Worm (Caenorhabditis elegans) whole organism, young adult: ENCODE data around the gene nhr-65.
A peak's percentile ranks its signal among the peaks of the same experiment; 100 is the strongest.

Experiments
- B0019.2 ChIP-seq: fragments of 200-800 bp; sonication (Bioruptor generic); conservative IDR thresholded peaks from 2 replicates; pipeline ENCODE4 v1.3.6; 2022; ENCODE audit warnings: missing genetic modification reagents, missing genetic modification characterization, missing compliant biosample characterization
- B0261.1 ChIP-seq: sonication (generic microtip); optimal IDR thresholded peaks from 2 replicates; lab custom pipeline; 2016; ENCODE audit warnings: mild to moderate bottlenecking, missing genetic modification characterization, moderate library complexity, missing compliant biosample characterization
- F23B12.7 ChIP-seq: sonication (generic microtip); optimal IDR thresholded peaks from 2 replicates; lab custom pipeline; 2017; ENCODE audit warnings: missing genetic modification characterization, mild to moderate bottlenecking, missing compliant biosample characterization, antibody characterized with exemption, moderate library complexity; ENCODE audit not compliant: insufficient read depth
- F33H1.4 ChIP-seq: fragments of 200-800 bp; sonication (Bioruptor generic); IDR thresholded peaks from 2 replicates; pipeline ENCODE4 v1.3.6; 2022; ENCODE audit warnings: missing genetic modification reagents, missing genetic modification characterization, missing compliant biosample characterization
- F39B2.1 ChIP-seq: fragments of 200-800 bp; sonication (Bioruptor generic); IDR thresholded peaks from 2 replicates; pipeline ENCODE4 v1.3.6; 2022; ENCODE audit warnings: missing genetic modification reagents, missing genetic modification characterization, missing compliant biosample characterization
- T07F8.4 ChIP-seq: sonication (generic microtip); optimal IDR thresholded peaks from 2 replicates; lab custom pipeline; 2016; ENCODE audit warnings: mild to moderate bottlenecking, missing genetic modification characterization, moderate library complexity, missing compliant biosample characterization
- Y53G8AR.9 ChIP-seq: fragments of 200-800 bp; sonication (Bioruptor generic); conservative IDR thresholded peaks from 2 replicates; pipeline ENCODE4 v1.3.6; 2022; ENCODE audit warnings: missing genetic modification reagents, missing genetic modification characterization, missing compliant biosample characterization
- Y95B8A.8 ChIP-seq: fragments of 200-800 bp; sonication (Bioruptor generic); IDR thresholded peaks from 2 replicates; pipeline ENCODE4 v1.3.6; 2022; ENCODE audit warnings: missing genetic modification reagents, missing genetic modification characterization, missing compliant biosample characterization
- aptf-3 ChIP-seq: fragments of 200-800 bp; sonication (Bioruptor generic); IDR thresholded peaks from 2 replicates; pipeline ENCODE4 v1.3.6; 2022; ENCODE audit warnings: missing genetic modification characterization, missing compliant biosample characterization
- attf-3 ChIP-seq: fragments of 200-800 bp; sonication (Bioruptor generic); conservative IDR thresholded peaks from 2 replicates; pipeline ENCODE4 v1.3.6; 2022; ENCODE audit warnings: missing genetic modification reagents, missing genetic modification characterization, missing compliant biosample characterization
- attf-5 ChIP-seq: fragments of 200-800 bp; sonication (Bioruptor generic); optimal IDR thresholded peaks from 2 replicates; lab custom pipeline; 2018; ENCODE audit warnings: mild to moderate bottlenecking, missing genetic modification characterization, missing compliant biosample characterization
- ccch-3 ChIP-seq: fragments of 200-800 bp; sonication (Bioruptor generic); optimal IDR thresholded peaks from 2 replicates; lab custom pipeline; 2018; ENCODE audit warnings: mild to moderate bottlenecking, missing genetic modification characterization, missing compliant biosample characterization
- cebp-1 ChIP-seq, 2 experiments: fragments of 200-800 bp in 1 of 2; sonication (Bioruptor generic) in 1 of 2; sonication (generic microtip) in 1 of 2; IDR thresholded peaks in 1 of 2; optimal IDR thresholded peaks in 1 of 2; 2 replicates each; pipeline versions ENCODE4 v1.3.6 to Lab custom; 2017 to 2022; ENCODE audit warnings: missing compliant biosample characterization in 2 of 2, missing genetic modification characterization in 2 of 2, mild to moderate bottlenecking in 1 of 2, missing genetic modification reagents in 1 of 2, moderate library complexity in 1 of 2
- ceh-100 ChIP-seq: fragments of 200-800 bp; sonication (Bioruptor generic); IDR thresholded peaks from 2 replicates; pipeline ENCODE4 v1.3.6; 2022; ENCODE audit warnings: missing genetic modification reagents, missing genetic modification characterization, missing compliant biosample characterization
- dox-1 ChIP-seq: fragments of 200-800 bp; sonication (Bioruptor generic); IDR thresholded peaks from 2 replicates; pipeline ENCODE4 v1.3.6; 2022; ENCODE audit warnings: missing genetic modification reagents, missing genetic modification characterization, missing compliant biosample characterization
- dpff-1 ChIP-seq: sonication (generic microtip); optimal IDR thresholded peaks from 2 replicates; lab custom pipeline; 2017; ENCODE audit warnings: mild to moderate bottlenecking, missing genetic modification characterization, missing compliant biosample characterization
- dpl-1 ChIP-seq: fragments of 150-350 bp; optimal IDR thresholded peaks from 2 replicates; lab custom pipeline; 2014; ENCODE audit warnings: missing biosample characterization, missing genetic modification reagents, missing genetic modification characterization
- egl-44 ChIP-seq: fragments of 200-800 bp; sonication (Bioruptor generic); IDR thresholded peaks from 2 replicates; pipeline ENCODE4 v1.3.6; 2022; ENCODE audit warnings: missing genetic modification reagents, missing genetic modification characterization, missing compliant biosample characterization
- ets-4 ChIP-seq: fragments of 200-800 bp; sonication (Bioruptor generic); optimal IDR thresholded peaks from 2 replicates; lab custom pipeline; 2018; ENCODE audit warnings: mild to moderate bottlenecking, missing genetic modification characterization, missing compliant biosample characterization
- fkh-3 ChIP-seq: sonication (generic microtip); optimal IDR thresholded peaks from 2 replicates; lab custom pipeline; 2016; ENCODE audit warnings: mild to moderate bottlenecking, missing genetic modification characterization, missing compliant biosample characterization
- gei-17 ChIP-seq: fragments of 200-800 bp; sonication (Bioruptor generic); optimal IDR thresholded peaks from 2 replicates; lab custom pipeline; 2018; ENCODE audit warnings: mild to moderate bottlenecking, missing genetic modification characterization, missing compliant biosample characterization
- hlh-12 ChIP-seq: sonication (generic microtip); optimal IDR thresholded peaks from 2 replicates; lab custom pipeline; 2016; ENCODE audit warnings: missing genetic modification characterization, missing compliant biosample characterization
- hmg-1.2 ChIP-seq: fragments of 200-800 bp; sonication (Bioruptor generic); IDR thresholded peaks from 2 replicates; pipeline ENCODE4 v1.3.6; 2022; ENCODE audit warnings: missing genetic modification reagents, missing genetic modification characterization, missing compliant biosample characterization
- hsf-1 ChIP-seq: fragments of 200-800 bp; sonication (Bioruptor generic); IDR thresholded peaks from 2 replicates; pipeline ENCODE4 v1.3.6; 2022; ENCODE audit warnings: missing genetic modification reagents, missing genetic modification characterization, missing compliant biosample characterization
- lag-1 ChIP-seq: fragments of 200-800 bp; sonication (Bioruptor generic); IDR thresholded peaks from 2 replicates; pipeline ENCODE4 v1.3.6; 2022; ENCODE audit warnings: missing genetic modification reagents, missing genetic modification characterization, missing compliant biosample characterization
- let-526 ChIP-seq: fragments of 200-800 bp; sonication (Bioruptor generic); IDR thresholded peaks from 2 replicates; pipeline ENCODE4 v1.3.6; 2022; ENCODE audit warnings: missing genetic modification reagents, missing genetic modification characterization, missing compliant biosample characterization
- lin-40 ChIP-seq: sonication (generic microtip); optimal IDR thresholded peaks from 2 replicates; lab custom pipeline; 2016; ENCODE audit warnings: missing genetic modification characterization, mild to moderate bottlenecking, missing compliant biosample characterization, missing genotype, missing genetic modification reagents
- lin-54 ChIP-seq: fragments of 200-800 bp; sonication (Bioruptor generic); optimal IDR thresholded peaks from 2 replicates; lab custom pipeline; 2018; ENCODE audit warnings: mild to moderate bottlenecking, missing genetic modification characterization, missing compliant biosample characterization
- lsl-1 ChIP-seq: fragments of 200-800 bp; sonication (Bioruptor generic); optimal IDR thresholded peaks from 2 replicates; lab custom pipeline; 2018; ENCODE audit warnings: mild to moderate bottlenecking, missing genetic modification characterization, moderate library complexity, missing compliant biosample characterization
- mcd-1 ChIP-seq: fragments of 200-800 bp; sonication (Bioruptor generic); IDR thresholded peaks from 2 replicates; pipeline ENCODE4 v1.3.6; 2022; ENCODE audit warnings: missing genetic modification reagents, missing genetic modification characterization, missing compliant biosample characterization
- nhr-80 ChIP-seq: sonication (generic microtip); optimal IDR thresholded peaks from 2 replicates; lab custom pipeline; 2016; ENCODE audit warnings: missing genetic modification characterization, missing compliant biosample characterization
- pbrm-1 ChIP-seq: fragments of 200-800 bp; sonication (Bioruptor generic); IDR thresholded peaks from 2 replicates; pipeline ENCODE4 v1.3.6; 2022; ENCODE audit warnings: missing genetic modification reagents, missing genetic modification characterization, missing compliant biosample characterization
- pha-4 ChIP-seq: fragments of 150-350 bp; sonication (generic microtip); optimal IDR thresholded peaks from 2 replicates; lab custom pipeline; 2014; ENCODE audit warnings: missing biosample characterization, missing genetic modification reagents, missing genetic modification characterization
- rcor-1 ChIP-seq: fragments of 200-800 bp; sonication (Bioruptor generic); IDR thresholded peaks from 2 replicates; pipeline ENCODE4 v1.3.6; 2022; ENCODE audit warnings: missing genetic modification reagents, missing genetic modification characterization, missing compliant biosample characterization
- sdz-38 ChIP-seq: sonication (generic microtip); optimal IDR thresholded peaks from 2 replicates; lab custom pipeline; 2016; ENCODE audit warnings: missing genotype, missing genetic modification characterization, missing compliant biosample characterization
- snpc-1.3 ChIP-seq: sonication (generic microtip); optimal IDR thresholded peaks from 2 replicates; lab custom pipeline; 2017; ENCODE audit warnings: missing genetic modification characterization, mild to moderate bottlenecking, missing compliant biosample characterization, antibody characterized with exemption, moderate library complexity, missing genotype, missing genetic modification reagents; ENCODE audit not compliant: insufficient read depth
- snpc-3.4 ChIP-seq: sonication (generic microtip); optimal IDR thresholded peaks from 2 replicates; lab custom pipeline; 2017; ENCODE audit warnings: missing genetic modification characterization, mild to moderate bottlenecking, missing compliant biosample characterization, antibody characterized with exemption, moderate library complexity, missing genotype, missing genetic modification reagents
- snpc-4 ChIP-seq, 5 experiments: fragments of 150-350 bp in 1 of 5; sonication (generic microtip) in 4 of 5; optimal IDR thresholded peaks; 2 replicates each; lab custom pipeline; 2014 to 2018; ENCODE audit warnings: missing genetic modification characterization in 5 of 5, missing biosample characterization in 3 of 5, antibody characterized with exemption in 2 of 5, mild to moderate bottlenecking in 2 of 5, missing compliant biosample characterization in 2 of 5, missing genotype in 2 of 5, moderate library complexity in 2 of 5, missing genetic modification reagents in 1 of 5
- tlf-1 ChIP-seq: fragments of 200-800 bp; sonication (Bioruptor generic); optimal IDR thresholded peaks from 2 replicates; lab custom pipeline; 2018; ENCODE audit warnings: mild to moderate bottlenecking, missing genetic modification characterization, missing compliant biosample characterization
- unc-62 ChIP-seq: fragments of 150-350 bp; optimal IDR thresholded peaks from 2 replicates; lab custom pipeline; 2014; ENCODE audit warnings: missing biosample characterization, missing genetic modification reagents, missing genetic modification characterization
- ztf-18 ChIP-seq: sonication (generic microtip); optimal IDR thresholded peaks from 2 replicates; lab custom pipeline; 2016; ENCODE audit warnings: missing genotype, mild to moderate bottlenecking, missing genetic modification characterization, missing compliant biosample characterization
- ztf-25 ChIP-seq: fragments of 200-800 bp; sonication (Bioruptor generic); IDR thresholded peaks from 2 replicates; pipeline ENCODE4 v1.3.6; 2022; ENCODE audit warnings: missing genetic modification reagents, missing genetic modification characterization, missing compliant biosample characterization

Gene nhr-65

DNA sequence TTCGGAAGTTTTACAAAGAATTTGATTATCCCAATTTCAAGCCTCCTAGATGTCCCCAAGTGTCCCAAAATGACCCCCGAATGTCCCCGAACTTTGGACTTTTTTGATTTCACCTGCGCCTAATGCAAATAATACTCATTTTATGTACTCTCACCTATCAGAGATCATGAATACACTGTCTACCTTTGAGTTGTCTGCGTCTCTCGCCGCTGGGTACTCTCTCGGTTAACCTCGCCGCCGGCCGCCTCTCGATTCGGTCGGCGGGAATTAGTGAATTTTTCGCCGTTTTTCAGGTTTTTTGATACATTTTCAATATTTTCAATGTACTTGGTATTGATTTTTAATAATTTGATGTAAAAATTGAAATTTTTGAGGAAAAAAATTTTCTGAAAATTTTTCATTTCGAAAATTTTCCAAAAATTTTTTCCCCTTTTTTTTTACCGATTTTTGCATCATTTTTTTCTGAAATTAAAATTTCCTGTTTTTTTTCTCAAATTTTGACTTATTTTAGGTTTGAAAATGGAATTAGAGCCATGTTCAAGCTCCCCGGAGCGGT lies at the start of gene nhr-65:
Gene nhr-65, plus strand, starts transcription at position 506 of the 556 bp plus-strand sequence.
- TF ChIP-seq lag-1 (GFP tag; lab: Robert Waterston, UW): no peak
- no peak for TF ChIP-seq Y95B8A.8 (GFP tag; lab: Robert Waterston, UW)
- no peak for TF ChIP-seq let-526 (GFP tag; lab: Robert Waterston, UW)
- no peak for TF ChIP-seq dpl-1 (GFP tag; lab: Kevin White, UChicago)
- TF ChIP-seq snpc-4 (GFP tag; optimal IDR thresholded peaks at IDR 0.05; lab: Kevin White, UChicago): no peak
- peak in 1 of 4 experiments; percentile 24 for TF ChIP-seq snpc-4 (tag; optimal IDR thresholded peaks at IDR 0.05; lab: Kevin White, UChicago)
- no peak for TF ChIP-seq aptf-3 (GFP tag; lab: Robert Waterston, UW)
- TF ChIP-seq lsl-1 (GFP tag; lab: Kevin White, UChicago): no peak
- TF ChIP-seq dox-1: 0 out of 2 replicates have a peak, but pooled peaks have one; percentile 30
- TF ChIP-seq hmg-1.2 (GFP tag; lab: Robert Waterston, UW): peak; percentile 92
- no peak for TF ChIP-seq hlh-12 (tag; lab: Kevin White, UChicago)
- no peak for TF ChIP-seq sdz-38
- TF ChIP-seq fkh-3 (tag; lab: Kevin White, UChicago): no peak
- no peak for TF ChIP-seq F33H1.4 (GFP tag; lab: Robert Waterston, UW)
- no peak for TF ChIP-seq F23B12.7 (tag; lab: Kevin White, UChicago)
- no peak for TF ChIP-seq gei-17 (GFP tag; lab: Kevin White, UChicago)
- no peak for TF ChIP-seq attf-5 (GFP tag; lab: Kevin White, UChicago)
- no peak for TF ChIP-seq T07F8.4 (tag; lab: Kevin White, UChicago)
- TF ChIP-seq snpc-3.4 (tag; lab: Kevin White, UChicago): no peak
- no peak for TF ChIP-seq tlf-1
- peak; percentile 3 for TF ChIP-seq pha-4
- TF ChIP-seq nhr-80: peak; percentile 24
- TF ChIP-seq hsf-1: no peak
- TF ChIP-seq mcd-1 (GFP tag; lab: Robert Waterston, UW): no peak
- no peak for TF ChIP-seq F39B2.1 (GFP tag; lab: Robert Waterston, UW)
- no peak for TF ChIP-seq unc-62 (GFP tag; lab: Kevin White, UChicago)
- no peak for TF ChIP-seq ztf-18 (tag; lab: Kevin White, UChicago)

DNA sequence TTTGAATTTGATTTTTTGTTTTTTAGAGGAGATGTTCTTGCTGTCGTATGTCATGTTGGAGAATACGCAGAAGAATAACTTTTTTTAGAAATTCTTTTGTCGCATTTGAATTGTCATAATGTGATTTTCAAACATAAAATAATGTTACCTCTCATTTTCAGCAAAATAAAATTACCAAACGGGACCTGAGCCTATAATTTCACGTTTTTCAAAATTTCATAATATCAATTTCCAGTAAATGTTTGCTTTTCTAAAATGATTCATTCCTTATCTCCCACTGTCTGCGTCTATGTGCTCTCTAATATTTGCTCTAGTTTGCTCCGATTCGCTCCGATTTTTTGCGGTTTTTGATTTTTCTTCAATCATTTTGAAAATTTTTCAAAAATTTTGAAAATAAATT lies 48.4 kb upstream of the nhr-65 start, which contains the start of gene nhr-231:
Gene nhr-231, plus strand, starts transcription at position 301 of the 400 bp plus-strand sequence.
- TF ChIP-seq ceh-100 (GFP tag; lab: Robert Waterston, UW) (no peak), cebp-1 (GFP tag; IDR thresholded peaks at IDR 0.05; lab: Robert Waterston, UW) (no peak), cebp-1 (tag; optimal IDR thresholded peaks at IDR 0.05; lab: Kevin White, UChicago) (peak; percentile 14)

- TF ChIP-seq ccch-3 (GFP tag; lab: Kevin White, UChicago): no peak
- peak; percentile 17 for TF ChIP-seq nhr-80
- TF ChIP-seq, all 124 proteins: peak for 1
These were observed 38.3 kb upstream of the nhr-65 start, which contains the start of gene nhr-170 for ce11 chrV:18800811-18801210. Gene nhr-170 (minus strand): TSS chrV:18800826.

ce11 chrV:18802077-18802476 lies 37.0 kb upstream of the nhr-65 start, which contains the start of gene C54E10.11:
Gene C54E10.11 (minus strand): TSS chrV:18802177.
- TF ChIP-seq snpc-1.3 (tag; lab: Kevin White, UChicago) (no peak), Y53G8AR.9 (GFP tag; lab: Robert Waterston, UW) (no peak), ets-4 (GFP tag; lab: Kevin White, UChicago) (no peak), pha-4 (no peak), lin-54 (GFP tag; lab: Kevin White, UChicago) (no peak), B0261.1 (tag; lab: Kevin White, UChicago) (no peak), F33H1.4 (GFP tag; lab: Robert Waterston, UW) (no peak), ztf-25 (GFP tag; lab: Robert Waterston, UW) (no peak), rcor-1 (no peak), gei-17 (GFP tag; lab: Kevin White, UChicago) (no peak), hlh-12 (tag; lab: Kevin White, UChicago) (no peak), let-526 (GFP tag; lab: Robert Waterston, UW) (no peak), pbrm-1 (GFP tag; lab: Robert Waterston, UW) (no peak), ceh-100 (GFP tag; lab: Robert Waterston, UW) (no peak), B0019.2 (GFP tag; lab: Robert Waterston, UW) (no peak), attf-3 (GFP tag; lab: Robert Waterston, UW) (no peak), dpff-1 (tag; lab: Kevin White, UChicago) (no peak), egl-44 (GFP tag; lab: Robert Waterston, UW) (no peak), lin-40 (tag; lab: Kevin White, UChicago) (no peak)
